Worm (Caenorhabditis elegans) whole organism, young adult: ENCODE results near the gene K01A12.4.

Source experiments
- F49E8.2 ChIP-seq: sonication (generic microtip); optimal IDR thresholded peaks from 3 replicates; lab custom pipeline; 2017; ENCODE audit warnings: missing genetic modification characterization, mild to moderate bottlenecking, missing compliant biosample characterization, antibody characterized with exemption, moderate library complexity; ENCODE audit not compliant: insufficient read depth
- F52B5.7 ChIP-seq: sonication (generic microtip); optimal IDR thresholded peaks from 2 replicates; lab custom pipeline; 2016; ENCODE audit warnings: mild to moderate bottlenecking, missing genetic modification characterization, missing compliant biosample characterization
- bed-2 ChIP-seq: fragments of 200-800 bp; sonication (Bioruptor generic); IDR thresholded peaks from 2 replicates; pipeline ENCODE4 v1.3.6; 2022; ENCODE audit warnings: missing genetic modification reagents, missing genetic modification characterization, missing compliant biosample characterization
- efl-1 ChIP-seq: fragments of 150-350 bp; optimal IDR thresholded peaks from 2 replicates; lab custom pipeline; 2014; ENCODE audit warnings: missing biosample characterization, missing genetic modification reagents, missing genetic modification characterization
- hmg-20 ChIP-seq: fragments of 200-800 bp; sonication (Bioruptor generic); IDR thresholded peaks from 2 replicates; pipeline ENCODE4 v1.3.6; 2022; ENCODE audit warnings: missing genetic modification reagents, missing genetic modification characterization, missing compliant biosample characterization
- hrde-1 ChIP-seq: sonication (generic microtip); optimal IDR thresholded peaks from 2 replicates; lab custom pipeline; 2016; ENCODE audit warnings: missing genetic modification characterization, mild to moderate bottlenecking, missing compliant biosample characterization, moderate library complexity, missing genotype, missing genetic modification reagents, borderline replicate concordance
- let-526 ChIP-seq: fragments of 200-800 bp; sonication (Bioruptor generic); IDR thresholded peaks from 2 replicates; pipeline ENCODE4 v1.3.6; 2022; ENCODE audit warnings: missing genetic modification reagents, missing genetic modification characterization, missing compliant biosample characterization
- nfya-1 ChIP-seq: sonication (generic microtip); optimal IDR thresholded peaks from 2 replicates; lab custom pipeline; 2017; ENCODE audit warnings: antibody characterized with exemption, missing compliant biosample characterization, missing genetic modification characterization, borderline replicate concordance; ENCODE audit not compliant: insufficient read depth
- ztf-6 ChIP-seq: fragments of 200-800 bp; sonication (Bioruptor generic); IDR thresholded peaks from 2 replicates; pipeline ENCODE4 v1.3.6; 2022; ENCODE audit warnings: missing genetic modification reagents, missing genetic modification characterization, missing compliant biosample characterization

ce11 chrX:8598491-8598890 lies 12.2 kb upstream of the K01A12.4 start:
- TF ChIP-seq bed-2 (no peak), hmg-20 (GFP tag; lab: Robert Waterston, UW) (no peak), ztf-6 (GFP tag; lab: Robert Waterston, UW) (no peak), F52B5.7 (tag; lab: Kevin White, UChicago) (no peak), let-526 (GFP tag; lab: Robert Waterston, UW) (no peak), nfya-1 (tag; lab: Kevin White, UChicago) (no peak), hrde-1 (tag; lab: Kevin White, UChicago) (no peak), F49E8.2 (tag; lab: Kevin White, UChicago) (no peak), efl-1 (no peak)
